Fruit fly (Drosophila melanogaster): ENCODE measurements around the gene CG34133.

CG34133 gene

DNA sequence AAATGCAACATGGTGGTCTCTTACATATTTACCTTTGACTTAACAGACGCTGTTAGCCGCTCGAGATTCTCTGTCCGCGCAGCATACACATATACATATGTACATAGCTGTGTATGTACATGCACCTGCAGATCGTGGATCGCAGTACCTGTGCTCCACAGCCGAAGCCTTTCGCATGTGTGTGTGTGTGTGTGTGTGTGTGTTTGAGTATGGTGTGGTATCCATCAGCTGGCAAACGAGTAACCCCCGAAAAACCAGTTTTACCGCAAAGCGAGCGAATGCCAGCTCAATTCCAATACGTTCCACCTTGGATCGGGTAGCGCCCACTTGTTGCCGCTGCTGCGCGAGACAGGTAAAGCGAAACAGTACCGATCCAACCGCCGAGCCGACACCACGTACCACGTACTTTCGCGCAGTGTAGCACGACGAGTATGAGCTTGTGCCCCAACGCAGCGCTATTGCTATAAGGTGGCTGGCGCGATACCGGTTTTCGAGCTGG is 27.8 kb upstream of the CG34133 start, which contains the start of gene Cad99C (continued):
- TF ChIP-seq CG10631 (GFP tag; optimal IDR thresholded peaks at IDR 0.05) (no peak), Blimp-1 (GFP tag; optimal IDR thresholded peaks at IDR 0.05) (no peak), CG16779 (tag; optimal IDR thresholded peaks at IDR 0.05) (no peak), Lpt (GFP tag; optimal IDR thresholded peaks at IDR 0.05) (peak; percentile 23), CG6854 (GFP tag; optimal IDR thresholded peaks at IDR 0.05) (no peak), CG3919 (GFP tag; optimal IDR thresholded peaks at IDR 0.05) (peak; percentile 39), CG32006 (GFP tag; optimal IDR thresholded peaks at IDR 0.05) (no peak), Eip78C (GFP tag) (peak; percentile 80), CG7368 (GFP tag; optimal IDR thresholded peaks at IDR 0.05) (no peak), CG34406 (GFP tag; optimal IDR thresholded peaks at IDR 0.05) (no peak), eg (GFP tag; IDR thresholded peaks at IDR 0.05) (peak; percentile 50; the same call in 1 of the 3 replicates), CG11902 (GFP tag; optimal IDR thresholded peaks at IDR 0.05) (no peak), CG9139 (GFP tag; optimal IDR thresholded peaks at IDR 0.05) (no peak)

DNA sequence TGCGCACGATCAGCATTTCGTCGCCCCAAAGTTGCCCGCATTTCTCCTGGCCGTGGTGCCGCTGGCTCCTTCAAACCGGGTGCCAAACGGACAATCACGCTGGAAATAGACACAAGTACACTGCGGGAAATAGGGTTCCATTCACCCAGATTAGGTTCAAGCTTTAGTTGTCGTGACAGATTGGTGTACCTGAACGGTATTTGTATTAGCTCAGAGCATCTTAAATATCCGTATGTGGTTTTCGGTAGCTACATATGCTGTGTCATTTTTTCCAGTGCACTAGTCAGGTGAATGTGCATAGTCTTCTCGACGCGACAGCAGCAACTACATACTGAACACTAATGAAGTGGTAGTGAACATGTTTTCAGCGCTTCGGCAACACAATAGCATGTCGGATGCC is 22.0 kb upstream of the CG34133 start:
- peak; percentile 48 for TF ChIP-seq Lpt (GFP tag; optimal IDR thresholded peaks at IDR 0.05)
- TF ChIP-seq CG6163 (GFP tag; IDR thresholded peaks at IDR 0.05): peak; percentile 91
- no peak for TF ChIP-seq topi (GFP tag; optimal IDR thresholded peaks at IDR 0.05)
- no peak for TF ChIP-seq Sox102F (GFP tag; optimal IDR thresholded peaks at IDR 0.05)
- peak; percentile 91 for TF ChIP-seq eg (GFP tag; IDR thresholded peaks at IDR 0.05)
- no peak for TF ChIP-seq cyc (GFP tag; optimal IDR thresholded peaks at IDR 0.05)
- peak; percentile 84 for TF ChIP-seq Gug (GFP tag; IDR thresholded peaks at IDR 0.05)
- peak; percentile 91 for TF ChIP-seq CG8119 (GFP tag; IDR thresholded peaks at IDR 0.05)
- TF ChIP-seq salr (GFP tag; optimal IDR thresholded peaks at IDR 0.05): peak in 1 of 2 experiments; percentile 65
- TF ChIP-seq CG11294 (GFP tag; IDR thresholded peaks at IDR 0.05): peak; percentile 50; the same call in 1 of the 2 replicates
- TF ChIP-seq dsx (GFP tag; optimal IDR thresholded peaks at IDR 0.05; ENCODE audit: poor library complexity, severe bottlenecking): peak; percentile 45
- peak; percentile 38 for TF ChIP-seq CG7368 (GFP tag; optimal IDR thresholded peaks at IDR 0.05)
- peak; percentile 88 for TF ChIP-seq CG4318 (GFP tag; optimal IDR thresholded peaks at IDR 0.05)
- peak; percentile 22 for TF ChIP-seq Hr38 (GFP tag; optimal IDR thresholded peaks at IDR 0.05)
- peak; percentile 3 for TF ChIP-seq Sox15 (GFP tag; optimal IDR thresholded peaks at IDR 0.05)
- TF ChIP-seq achi (GFP tag; optimal IDR thresholded peaks at IDR 0.05): peak; percentile 50
- TF ChIP-seq CG32006 (GFP tag; optimal IDR thresholded peaks at IDR 0.05): peak; percentile 94
- TF ChIP-seq CG6792 (GFP tag; optimal IDR thresholded peaks at IDR 0.05): no peak
- TF ChIP-seq CG1621 (tag; optimal IDR thresholded peaks at IDR 0.05): peak; percentile 66
- TF ChIP-seq Ets96B (tag; optimal IDR thresholded peaks at IDR 0.05): peak; percentile 64
- peak; percentile 9 for TF ChIP-seq CG16779 (tag; optimal IDR thresholded peaks at IDR 0.05)
- TF ChIP-seq CG6854 (GFP tag; optimal IDR thresholded peaks at IDR 0.05): no peak
- TF ChIP-seq CG15336 (GFP tag; IDR thresholded peaks at IDR 0.05): peak; percentile 92
- no peak for TF ChIP-seq Eip78C (GFP tag)
- peak; percentile 61 for TF ChIP-seq fd59A (GFP tag; optimal IDR thresholded peaks at IDR 0.05)
- peak; percentile 93 for TF ChIP-seq Hr4 (GFP tag; optimal IDR thresholded peaks at IDR 0.05)
- TF ChIP-seq CG3032 (tag; optimal IDR thresholded peaks at IDR 0.05): peak; percentile 67
- TF ChIP-seq dac (GFP tag; optimal IDR thresholded peaks at IDR 0.05): peak; percentile 86
- TF ChIP-seq esn (GFP tag; optimal IDR thresholded peaks at IDR 0.05): no peak
- peak; percentile 5 for TF ChIP-seq CG11762 (GFP tag; optimal IDR thresholded peaks at IDR 0.05; ENCODE audit: insufficient read depth)
- peak; percentile 10 for TF ChIP-seq CG8632 (GFP tag; optimal IDR thresholded peaks at IDR 0.05)

DNA sequence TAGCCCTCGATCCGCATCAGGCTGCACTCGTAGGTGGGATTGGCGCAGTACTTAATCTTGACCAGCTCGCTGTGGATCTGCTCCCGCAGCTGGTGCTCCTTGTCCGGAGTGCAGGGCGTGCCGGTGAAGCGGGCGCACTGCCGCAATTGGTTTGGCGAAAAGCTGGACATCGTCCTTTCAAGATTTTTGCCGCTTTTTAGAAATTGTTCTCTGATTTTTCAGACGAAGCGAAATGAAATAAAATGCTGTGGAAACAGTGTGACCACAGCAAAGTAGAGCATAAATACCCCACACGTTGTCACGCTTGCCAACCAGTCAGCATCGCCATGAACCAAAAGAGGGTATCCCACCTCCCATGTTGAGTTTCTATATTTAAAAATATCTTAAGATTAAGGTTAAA is 11.9 kb upstream of the CG34133 start, which contains the start of gene dgt1:
Gene dgt1 (minus strand): TSS at position 264 of the 400 bp plus-strand sequence.
- TF ChIP-seq Eip78C (GFP tag) (no peak), CG6854 (GFP tag; optimal IDR thresholded peaks at IDR 0.05) (peak; percentile 7)
